Worm (Caenorhabditis elegans) whole organism, mixed stage, embryonic: ENCODE measurements around the gene T19C3.5.

ENCODE experiments used
- ceh-43 ChIP-seq: fragments of 200-800 bp; sonication (Bioruptor generic); optimal IDR thresholded peaks from 2 replicates; lab custom pipeline; 2018; ENCODE audit warnings: mild to moderate bottlenecking, missing genetic modification characterization, moderate library complexity, missing compliant biosample characterization
- ces-1 ChIP-seq: fragments of 150-350 bp; optimal IDR thresholded peaks from 2 replicates; lab custom pipeline; 2014; ENCODE audit warnings: missing biosample characterization, missing genetic modification reagents, missing genetic modification characterization
- ham-2 ChIP-seq: fragments of 200-800 bp; sonication (Bioruptor generic); optimal IDR thresholded peaks from 2 replicates; lab custom pipeline; 2018; ENCODE audit warnings: mild to moderate bottlenecking, missing genetic modification characterization, missing compliant biosample characterization
- mep-1 ChIP-seq: fragments of 150-350 bp; optimal IDR thresholded peaks from 2 replicates; lab custom pipeline; 2017; ENCODE audit warnings: missing biosample characterization, missing genetic modification reagents, missing genetic modification characterization, inconsistent platforms
- nhr-2 ChIP-seq: fragments of 150-350 bp; optimal IDR thresholded peaks from 2 replicates; lab custom pipeline; 2014; ENCODE audit warnings: missing biosample characterization, missing genetic modification characterization
- nhr-28 ChIP-seq: fragments of 150-350 bp; optimal IDR thresholded peaks from 2 replicates; lab custom pipeline; 2014; ENCODE audit warnings: missing biosample characterization, missing genetic modification characterization
- nhr-76 ChIP-seq: sonication (generic microtip); optimal IDR thresholded peaks from 2 replicates; lab custom pipeline; 2017; ENCODE audit warnings: missing biosample characterization, missing genetic modification characterization
- ztf-11 ChIP-seq: fragments of 150-350 bp; optimal IDR thresholded peaks from 2 replicates; lab custom pipeline; 2014; ENCODE audit warnings: missing biosample characterization, missing genetic modification characterization

ce11 chrIII:641759-642158 lies 14.0 kb upstream of the T19C3.5 start, which contains the start of gene W06E11.1:
- TF ChIP-seq mep-1 (no peak), ham-2 (GFP tag; lab: Kevin White, UChicago) (no peak), nhr-2 (tag; lab: Kevin White, UChicago) (no peak), ztf-11 (no peak), ces-1 (GFP tag; lab: Kevin White, UChicago) (no peak), nhr-76 (tag; lab: Kevin White, UChicago) (no peak), nhr-28 (tag; lab: Kevin White, UChicago) (no peak), ceh-43 (GFP tag; lab: Kevin White, UChicago) (no peak)
